Worm (Caenorhabditis elegans) whole organism, late embryonic: Measurements from ENCODE around the gene Y37H2A.14.

Source experiments
- C38D4.7 ChIP-seq: fragments of 200-800 bp; sonication (Bioruptor generic); optimal IDR thresholded peaks from 2 replicates; lab custom pipeline; 2018; ENCODE audit warnings: mild to moderate bottlenecking, missing genetic modification characterization, moderate library complexity, missing compliant biosample characterization
- F13H6.1 ChIP-seq: sonication (generic microtip); optimal IDR thresholded peaks from 2 replicates; lab custom pipeline; 2016; ENCODE audit warnings: missing genetic modification characterization, missing compliant biosample characterization
- T23F11.4 ChIP-seq: fragments of 200-800 bp; sonication (Bioruptor generic); optimal IDR thresholded peaks from 2 replicates; lab custom pipeline; 2018; ENCODE audit warnings: mild to moderate bottlenecking, missing genetic modification characterization, missing compliant biosample characterization
- Y22D7AL.16 ChIP-seq: sonication (generic microtip); optimal IDR thresholded peaks from 2 replicates; lab custom pipeline; 2016; ENCODE audit warnings: missing genetic modification characterization, missing compliant biosample characterization
- ahr-1 ChIP-seq: sonication (generic microtip); optimal IDR thresholded peaks from 2 replicates; lab custom pipeline; 2016; ENCODE audit warnings: missing genetic modification characterization, missing compliant biosample characterization
- ceh-14 ChIP-seq: sonication (generic microtip); optimal IDR thresholded peaks from 2 replicates; lab custom pipeline; 2016; ENCODE audit warnings: missing genotype, missing genetic modification characterization, missing compliant biosample characterization
- ceh-34 ChIP-seq: sonication (generic microtip); optimal IDR thresholded peaks from 2 replicates; lab custom pipeline; 2016; ENCODE audit warnings: mild to moderate bottlenecking, missing genetic modification characterization, missing compliant biosample characterization
- ceh-48 ChIP-seq: sonication (generic microtip); optimal IDR thresholded peaks from 2 replicates; lab custom pipeline; 2016; ENCODE audit warnings: missing genetic modification characterization, inconsistent platforms, missing compliant biosample characterization
- ceh-9 ChIP-seq: sonication (generic microtip); optimal IDR thresholded peaks from 2 replicates; lab custom pipeline; 2016; ENCODE audit warnings: mild to moderate bottlenecking, missing genetic modification characterization, inconsistent platforms, missing compliant biosample characterization
- dmd-4 ChIP-seq: sonication (generic microtip); optimal IDR thresholded peaks from 2 replicates; lab custom pipeline; 2016; ENCODE audit warnings: borderline replicate concordance, missing genetic modification characterization, missing compliant biosample characterization
- dve-1 ChIP-seq: sonication (generic microtip); optimal IDR thresholded peaks from 2 replicates; lab custom pipeline; 2017; ENCODE audit warnings: antibody characterized with exemption, mild to moderate bottlenecking, missing genetic modification characterization, missing compliant biosample characterization
- elt-2 ChIP-seq: sonication (generic microtip); optimal IDR thresholded peaks from 2 replicates; lab custom pipeline; 2016; ENCODE audit warnings: missing genetic modification reagents, missing genetic modification characterization, missing compliant biosample characterization
- elt-4 ChIP-seq: sonication (generic microtip); optimal IDR thresholded peaks from 2 replicates; lab custom pipeline; 2016; ENCODE audit warnings: missing genetic modification characterization, missing compliant biosample characterization
- ets-4 ChIP-seq: sonication (generic microtip); optimal IDR thresholded peaks from 2 replicates; lab custom pipeline; 2016; ENCODE audit warnings: missing genetic modification characterization, missing compliant biosample characterization
- eyg-1 ChIP-seq: sonication (generic microtip); optimal IDR thresholded peaks from 2 replicates; lab custom pipeline; 2016; ENCODE audit warnings: missing genotype, missing genetic modification characterization, missing compliant biosample characterization
- gmeb-2 ChIP-seq: sonication (generic microtip); optimal IDR thresholded peaks from 2 replicates; lab custom pipeline; 2016; ENCODE audit warnings: missing genetic modification characterization, inconsistent platforms, missing compliant biosample characterization
- hlh-13 ChIP-seq: fragments of 200-800 bp; sonication (Bioruptor generic); optimal IDR thresholded peaks from 2 replicates; lab custom pipeline; 2018; ENCODE audit warnings: mild to moderate bottlenecking, missing genetic modification characterization, missing compliant biosample characterization
- hlh-15 ChIP-seq: sonication (generic microtip); optimal IDR thresholded peaks from 2 replicates; lab custom pipeline; 2016; ENCODE audit warnings: missing genetic modification characterization, missing compliant biosample characterization
- hlh-6 ChIP-seq: sonication (generic microtip); optimal IDR thresholded peaks from 2 replicates; lab custom pipeline; 2016; ENCODE audit warnings: missing genotype, missing genetic modification characterization, missing compliant biosample characterization
- hlh-8 ChIP-seq: sonication (generic microtip); optimal IDR thresholded peaks from 2 replicates; lab custom pipeline; 2016; ENCODE audit warnings: missing genotype, missing genetic modification characterization, missing compliant biosample characterization
- lin-11 ChIP-seq: fragments of 200-800 bp; sonication (Bioruptor generic); optimal IDR thresholded peaks from 2 replicates; lab custom pipeline; 2018; ENCODE audit warnings: mild to moderate bottlenecking, missing genetic modification characterization, missing compliant biosample characterization
- mec-3 ChIP-seq: sonication (generic microtip); optimal IDR thresholded peaks from 2 replicates; lab custom pipeline; 2016; ENCODE audit warnings: borderline replicate concordance, missing genetic modification characterization, missing compliant biosample characterization
- nfya-1 ChIP-seq: sonication (generic microtip); optimal IDR thresholded peaks from 2 replicates; lab custom pipeline; 2017; ENCODE audit warnings: missing genetic modification characterization, mild to moderate bottlenecking, missing compliant biosample characterization, antibody characterized with exemption, moderate library complexity
- nhr-232 ChIP-seq: sonication (generic microtip); optimal IDR thresholded peaks from 2 replicates; lab custom pipeline; 2016; ENCODE audit warnings: missing genetic modification characterization, missing compliant biosample characterization
- npax-4 ChIP-seq: sonication (generic microtip); optimal IDR thresholded peaks from 2 replicates; lab custom pipeline; 2016; ENCODE audit warnings: missing genetic modification characterization, missing compliant biosample characterization
- odd-2 ChIP-seq: sonication (generic microtip); optimal IDR thresholded peaks from 2 replicates; lab custom pipeline; 2017; ENCODE audit warnings: antibody characterized with exemption, mild to moderate bottlenecking, missing genetic modification characterization, missing compliant biosample characterization
- pag-3 ChIP-seq: sonication (generic microtip); optimal IDR thresholded peaks from 2 replicates; lab custom pipeline; 2016; ENCODE audit warnings: missing compliant biosample characterization, missing genetic modification characterization, borderline replicate concordance
- pha-4 ChIP-seq: fragments of 150-350 bp; optimal IDR thresholded peaks from 2 replicates; lab custom pipeline; 2018; ENCODE audit warnings: missing biosample characterization, missing genetic modification reagents, missing genetic modification characterization
- sdc-2 ChIP-seq: sonication (generic microtip); optimal IDR thresholded peaks from 2 replicates; lab custom pipeline; 2016; ENCODE audit warnings: missing genotype, missing genetic modification characterization, missing compliant biosample characterization
- sox-2 ChIP-seq: fragments of 200-800 bp; sonication (Bioruptor generic); IDR thresholded peaks from 2 replicates; pipeline ENCODE4 v1.3.6; 2022; ENCODE audit warnings: missing genetic modification reagents, missing genetic modification characterization, missing compliant biosample characterization
- syd-9 ChIP-seq: sonication (generic microtip); optimal IDR thresholded peaks from 2 replicates; lab custom pipeline; 2016; ENCODE audit warnings: mild to moderate bottlenecking, missing genetic modification characterization, moderate library complexity, missing compliant biosample characterization
- tbx-2 ChIP-seq: sonication (generic microtip); optimal IDR thresholded peaks from 2 replicates; lab custom pipeline; 2016; ENCODE audit warnings: missing genetic modification characterization, missing compliant biosample characterization
- tbx-7 ChIP-seq: sonication (generic microtip); optimal IDR thresholded peaks from 2 replicates; lab custom pipeline; 2016; ENCODE audit warnings: missing genotype, missing genetic modification characterization, missing compliant biosample characterization
- ttx-3 ChIP-seq: sonication (generic microtip); optimal IDR thresholded peaks from 2 replicates; lab custom pipeline; 2016; ENCODE audit warnings: missing genetic modification reagents, missing genetic modification characterization, missing compliant biosample characterization
- unc-3 ChIP-seq, 2 experiments: fragments of 200-800 bp in 1 of 2; sonication (Bioruptor generic) in 1 of 2; sonication (generic microtip) in 1 of 2; conservative IDR thresholded peaks in 1 of 2; optimal IDR thresholded peaks in 1 of 2; 2 replicates each; pipeline versions ENCODE4 v1.3.6 to Lab custom; 2016 to 2022; ENCODE audit warnings: missing compliant biosample characterization in 2 of 2, missing genetic modification characterization in 2 of 2, missing genetic modification reagents in 1 of 2
- unc-42 ChIP-seq: sonication (generic microtip); optimal IDR thresholded peaks from 2 replicates; lab custom pipeline; 2016; ENCODE audit warnings: missing genotype, missing genetic modification characterization, missing compliant biosample characterization
- unc-86 ChIP-seq: sonication (generic microtip); optimal IDR thresholded peaks from 2 replicates; lab custom pipeline; 2016; ENCODE audit warnings: missing genetic modification characterization, missing compliant biosample characterization

Gene Y37H2A.14

DNA sequence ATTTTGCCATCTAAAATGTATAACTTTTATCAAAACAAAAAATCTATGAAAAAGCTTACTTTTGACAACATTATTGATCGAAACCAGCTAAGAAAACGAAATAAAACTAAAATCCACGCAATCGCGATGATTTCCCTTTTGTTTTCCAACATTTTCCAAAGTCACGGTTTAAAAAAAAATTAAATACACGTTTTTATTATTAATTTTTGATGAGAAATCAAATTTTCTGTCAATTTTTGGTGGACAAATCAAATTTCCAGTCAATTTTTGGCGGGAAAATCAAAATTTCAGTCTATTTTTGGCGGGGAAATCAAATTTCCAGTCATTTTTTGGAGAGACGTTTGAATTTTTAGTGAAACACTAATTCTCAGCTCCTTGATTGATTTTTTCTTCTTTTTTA lies 21.2 kb downstream of the Y37H2A.14 start, which contains the start of gene C14A6.5:
TSS of gene C14A6.5 (minus strand) at position 101 of the 400 bp plus-strand sequence.
- TF ChIP-seq ceh-34 (tag; lab: Kevin White, UChicago), result no peak
- no peak for TF ChIP-seq eyg-1 (tag; lab: Kevin White, UChicago)
- TF ChIP-seq elt-4 (tag; lab: Kevin White, UChicago), result no peak
- no peak for TF ChIP-seq nfya-1
- TF ChIP-seq dmd-4 (tag; lab: Kevin White, UChicago), result no peak
- TF ChIP-seq hlh-13 (GFP tag; lab: Kevin White, UChicago), result no peak
- TF ChIP-seq ttx-3 (tag; lab: Kevin White, UChicago), result no peak
- TF ChIP-seq dve-1, result no peak
- TF ChIP-seq elt-2, result no peak
- TF ChIP-seq tbx-2 (tag; lab: Kevin White, UChicago), result no peak

- TF ChIP-seq hlh-8 (tag; lab: Kevin White, UChicago) (no peak), F13H6.1 (tag; lab: Kevin White, UChicago) (no peak), pag-3 (no peak), dmd-4 (tag; lab: Kevin White, UChicago) (no peak), sox-2 (GFP tag; lab: Robert Waterston, UW) (no peak)
Observed at ce11 chrV:18167161-18167560, 23.6 kb downstream of the Y37H2A.14 start, which contains the start of gene C14A6.6. TSS of gene C14A6.6 (minus strand) at chrV:18167261.

- TF ChIP-seq lin-11 (tag; lab: Kevin White, UChicago) (no peak), pha-4 (tag; lab: Kevin White, UChicago) (no peak), gmeb-2 (tag; lab: Kevin White, UChicago) (no peak), C38D4.7 (GFP tag; lab: Kevin White, UChicago) (no peak), mec-3 (tag; lab: Kevin White, UChicago) (no peak), dve-1 (no peak), hlh-15 (tag; lab: Kevin White, UChicago) (no peak), npax-4 (no peak), ets-4 (no peak), eyg-1 (tag; lab: Kevin White, UChicago) (no peak), hlh-6 (tag; lab: Kevin White, UChicago) (no peak), dmd-4 (tag; lab: Kevin White, UChicago) (no peak), syd-9 (tag; lab: Kevin White, UChicago) (no peak), Y22D7AL.16 (tag; lab: Kevin White, UChicago) (no peak), ceh-9 (tag; lab: Kevin White, UChicago) (no peak), elt-4 (tag; lab: Kevin White, UChicago) (no peak), elt-2 (no peak), hlh-8 (tag; lab: Kevin White, UChicago) (no peak), unc-86 (tag; lab: Kevin White, UChicago) (no peak), unc-3 (GFP tag; conservative IDR thresholded peaks at IDR 0.05; lab: Robert Waterston, UW) (no peak), unc-3 (tag; optimal IDR thresholded peaks at IDR 0.05; lab: Kevin White, UChicago) (no peak)
Observed at ce11 chrV:18168266-18168665, 24.7 kb downstream of the Y37H2A.14 start, which contains the start of gene C14A6.7. TSS of gene C14A6.7 (minus strand) at chrV:18168366.

DNA sequence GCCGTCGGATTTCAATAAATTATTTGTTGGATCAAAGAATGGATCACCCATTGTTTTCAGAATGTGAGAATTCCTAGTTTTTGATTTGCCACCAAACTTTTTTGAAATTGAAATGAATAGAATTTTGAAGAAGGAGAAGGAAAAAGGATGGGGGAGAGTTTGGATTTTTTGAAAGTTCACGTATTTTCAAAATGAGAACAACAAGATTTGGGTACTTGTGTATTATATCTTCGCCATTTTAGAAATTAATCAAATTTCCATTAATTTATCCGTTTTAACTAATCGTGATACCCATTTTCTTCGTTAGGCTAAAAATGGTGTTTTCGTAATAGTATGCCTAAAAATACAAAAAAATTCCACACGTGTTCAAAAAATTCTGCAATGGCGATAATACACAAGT lies 28.0 kb downstream of the Y37H2A.14 start, which contains the start of gene C14A6.8:
TSS of gene C14A6.8 (minus strand) at position 101 of the 400 bp plus-strand sequence.
- no peak for TF ChIP-seq ceh-48 (tag; lab: Kevin White, UChicago)
- no peak for TF ChIP-seq ahr-1 (tag; lab: Kevin White, UChicago)
- TF ChIP-seq sox-2 (GFP tag; lab: Robert Waterston, UW), result no peak
- no peak for TF ChIP-seq nfya-1
- TF ChIP-seq unc-42 (tag; lab: Kevin White, UChicago), result no peak
- TF ChIP-seq, all 69 proteins: peak for 0

- TF ChIP-seq C38D4.7 (GFP tag; lab: Kevin White, UChicago) (no peak), ceh-14 (tag; lab: Kevin White, UChicago) (no peak), nhr-232 (no peak), tbx-7 (no peak), gmeb-2 (tag; lab: Kevin White, UChicago) (no peak), sdc-2 (tag; lab: Kevin White, UChicago) (no peak), T23F11.4 (GFP tag; lab: Kevin White, UChicago) (no peak), odd-2 (no peak)
Observed at ce11 chrV:18178659-18179058, 35.1 kb downstream of the Y37H2A.14 start, which contains the start of gene C31G12.4. TSS of gene C31G12.4 (minus strand) at chrV:18178759.
